Fruit fly (Drosophila melanogaster): ENCODE measurements around the gene CG3176.

Gene CG3176

dm6 chrX:493445-494190, 12.0 kb downstream of the CG3176 start, which contains the start of gene CG17896 (continued):
- peak; percentile 99 for TF ChIP-seq CG18599 (GFP tag; optimal IDR thresholded peaks at IDR 0.05)
- TF ChIP-seq Chrac-16 (GFP tag; optimal IDR thresholded peaks at IDR 0.05): peak; percentile 98
- TF ChIP-seq Poxn (GFP tag; IDR thresholded peaks at IDR 0.05): peak; percentile 98
- peak; percentile 99 for TF ChIP-seq fu2 (GFP tag; optimal IDR thresholded peaks at IDR 0.05)
- peak; percentile 90 for TF ChIP-seq MTF-1 (GFP tag; optimal IDR thresholded peaks at IDR 0.05; ENCODE audit: borderline replicate concordance)
- TF ChIP-seq Gug (GFP tag; IDR thresholded peaks at IDR 0.05): peak; percentile 99
- TF ChIP-seq Trl (optimal IDR thresholded peaks at IDR 0.05): peak in 1 of 2 experiments; percentile 46
- TF ChIP-seq Trl (GFP tag; optimal IDR thresholded peaks at IDR 0.05): peak; percentile 99
- TF ChIP-seq dpn (GFP tag; optimal IDR thresholded peaks at IDR 0.05): peak; percentile 99
- peak; percentile 98 for TF ChIP-seq seq (GFP tag; IDR thresholded peaks at IDR 0.05)
- TF ChIP-seq croc (GFP tag; conservative IDR thresholded peaks at IDR 0.05): peak; percentile 91
- TF ChIP-seq Dad (GFP tag; optimal IDR thresholded peaks at IDR 0.05): peak; percentile 98
- peak; percentile 97 for TF ChIP-seq H15 (GFP tag; IDR thresholded peaks at IDR 0.05)
- peak; percentile 96 for TF ChIP-seq CG7556 (GFP tag; optimal IDR thresholded peaks at IDR 0.05)
- TF ChIP-seq Max (GFP tag; optimal IDR thresholded peaks at IDR 0.05): peak; percentile 97
- peak; percentile 92 for TF ChIP-seq Fer2 (tag; optimal IDR thresholded peaks at IDR 0.05)
- no peak for TF ChIP-seq Hr39 (optimal IDR thresholded peaks at IDR 0.05)
- TF ChIP-seq CG3281 (GFP tag; optimal IDR thresholded peaks at IDR 0.05): peak; percentile 98
- no peak for TF ChIP-seq Kr (GFP tag; optimal IDR thresholded peaks at IDR 0.05)
- peak; percentile 72 for TF ChIP-seq trem (tag; optimal IDR thresholded peaks at IDR 0.05)
- peak; percentile 73; the same call in 1 of the 2 replicates for TF ChIP-seq dan (GFP tag; IDR thresholded peaks at IDR 0.05)
- TF ChIP-seq CG15073 (GFP tag; optimal IDR thresholded peaks at IDR 0.05): peak; percentile 81
- peak; percentile 97 for TF ChIP-seq CG6854 (GFP tag; optimal IDR thresholded peaks at IDR 0.05)
- TF ChIP-seq abd-A (tag; optimal IDR thresholded peaks at IDR 0.05): peak; percentile 73
- peak; percentile 100 for TF ChIP-seq Ets65A (GFP tag)
- TF ChIP-seq Atf3 (GFP tag; optimal IDR thresholded peaks at IDR 0.05): peak; percentile 96
- TF ChIP-seq PHDP (tag; optimal IDR thresholded peaks at IDR 0.05): peak; percentile 98
- TF ChIP-seq Neu2 (GFP tag; optimal IDR thresholded peaks at IDR 0.05; ENCODE audit: borderline replicate concordance): peak; percentile 93
- TF ChIP-seq prd (optimal IDR thresholded peaks at IDR 0.05): no peak
- peak; percentile 99 for TF ChIP-seq prd (GFP tag; IDR thresholded peaks at IDR 0.05)
- TF ChIP-seq CG17186 (GFP tag; optimal IDR thresholded peaks at IDR 0.05): peak; percentile 75
- peak; percentile 72; the same call in 1 of the 3 replicates for TF ChIP-seq z (GFP tag; IDR thresholded peaks at IDR 0.05)
- TF ChIP-seq grau (tag; optimal IDR thresholded peaks at IDR 0.05): peak; percentile 97
- TF ChIP-seq CG1832 (GFP tag; optimal IDR thresholded peaks at IDR 0.05): no peak
- peak; percentile 97 to 98 for TF ChIP-seq chif (GFP tag; optimal IDR thresholded peaks at IDR 0.05)
- peak; percentile 79 for TF ChIP-seq CG2202 (tag; optimal IDR thresholded peaks at IDR 0.05)
- TF ChIP-seq nerfin-2 (GFP tag; IDR thresholded peaks at IDR 0.05; ENCODE audit: partially characterized antibody): no peak
- peak; percentile 98 for TF ChIP-seq CG12155 (GFP tag; optimal IDR thresholded peaks at IDR 0.05)
- TF ChIP-seq tll (GFP tag; optimal IDR thresholded peaks at IDR 0.05): no peak
- TF ChIP-seq CG11247 (GFP tag; IDR thresholded peaks at IDR 0.05): peak; percentile 98
- TF ChIP-seq CG9932 (GFP tag; IDR thresholded peaks at IDR 0.05): peak; percentile 100
- TF ChIP-seq cg (GFP tag; optimal IDR thresholded peaks at IDR 0.05): peak; percentile 96
- peak; percentile 97 for TF ChIP-seq danr (GFP tag; IDR thresholded peaks at IDR 0.05)
- peak; percentile 98 for TF ChIP-seq Ptx1 (GFP tag; IDR thresholded peaks at IDR 0.05)
- peak; percentile 96 for TF ChIP-seq CG16815 (GFP tag; optimal IDR thresholded peaks at IDR 0.05)
- TF ChIP-seq Asciz (GFP tag; optimal IDR thresholded peaks at IDR 0.05): peak; percentile 88
- peak; percentile 95 for TF ChIP-seq fd96Cb (tag; optimal IDR thresholded peaks at IDR 0.05)
- peak; percentile 91 for TF ChIP-seq exex (tag; optimal IDR thresholded peaks at IDR 0.05)
- peak; percentile 97 for TF ChIP-seq CG10654 (GFP tag; optimal IDR thresholded peaks at IDR 0.05)
- TF ChIP-seq ewg (GFP tag; optimal IDR thresholded peaks at IDR 0.05): peak; percentile 88

All from whole organism, embryonic.